Fruit fly (Drosophila melanogaster): Measurements from ENCODE around the gene CG5167.

Gene CG5167

dm6 chr3R:12402935-12403334, 3.4 kb upstream of the CG5167 start (continued):
- TF ChIP-seq Bdp1 (GFP tag; optimal IDR thresholded peaks at IDR 0.05): peak; percentile 86
- TF ChIP-seq CG6683 (GFP tag; optimal IDR thresholded peaks at IDR 0.05): peak; percentile 98
- peak; percentile 95 for TF ChIP-seq chn (GFP tag; optimal IDR thresholded peaks at IDR 0.05)
- peak; percentile 94 for TF ChIP-seq ase (GFP tag; IDR thresholded peaks at IDR 0.05)
- peak; percentile 96 for TF ChIP-seq CG1529 (GFP tag; optimal IDR thresholded peaks at IDR 0.05)
- peak; percentile 94 for TF ChIP-seq maf-S (GFP tag; optimal IDR thresholded peaks at IDR 0.05)
- TF ChIP-seq sug (tag; optimal IDR thresholded peaks at IDR 0.05): peak; percentile 97
- TF ChIP-seq Lpt (GFP tag; optimal IDR thresholded peaks at IDR 0.05): no peak
- no peak for TF ChIP-seq CG14860 (GFP tag; IDR thresholded peaks at IDR 0.05; ENCODE audit: partially characterized antibody)
- peak; percentile 97 for TF ChIP-seq CG7372 (GFP tag; IDR thresholded peaks at IDR 0.05)
- TF ChIP-seq da (GFP tag; optimal IDR thresholded peaks at IDR 0.05): peak; percentile 85
- TF ChIP-seq CG1233 (GFP tag; optimal IDR thresholded peaks at IDR 0.05): peak; percentile 98
- TF ChIP-seq unc-4 (GFP tag; IDR thresholded peaks at IDR 0.05; ENCODE audit: partially characterized antibody): no peak
- peak; percentile 96 for TF ChIP-seq odd (GFP tag; optimal IDR thresholded peaks at IDR 0.05)
- TF ChIP-seq lbe (GFP tag; optimal IDR thresholded peaks at IDR 0.05): peak; percentile 97
- TF ChIP-seq GATAe (GFP tag; conservative IDR thresholded peaks at IDR 0.05): peak; percentile 72; the same call in 1 of the 2 replicates
- TF ChIP-seq CG7963 (GFP tag; IDR thresholded peaks at IDR 0.05; ENCODE audit: partially characterized antibody): no peak
- TF ChIP-seq CG2116 (GFP tag; optimal IDR thresholded peaks at IDR 0.05): peak; percentile 91
- peak; percentile 81 for TF ChIP-seq CG10321 (GFP tag; IDR thresholded peaks at IDR 0.05)
- TF ChIP-seq ci (GFP tag; IDR thresholded peaks at IDR 0.05): peak; percentile 99
- TF ChIP-seq peb (GFP tag; IDR thresholded peaks at IDR 0.05): peak; percentile 92
- peak; percentile 91 for TF ChIP-seq CG9609 (GFP tag; optimal IDR thresholded peaks at IDR 0.05)
- TF ChIP-seq bsh (GFP tag; optimal IDR thresholded peaks at IDR 0.05): peak; percentile 79 to 99
- peak; percentile 85 for TF ChIP-seq gt (GFP tag; IDR thresholded peaks at IDR 0.05)
- TF ChIP-seq MTF-1 (GFP tag; optimal IDR thresholded peaks at IDR 0.05; ENCODE audit: borderline replicate concordance): peak; percentile 99
- peak; percentile 89 for TF ChIP-seq cas (GFP tag; IDR thresholded peaks at IDR 0.05)
- peak; percentile 86 for TF ChIP-seq Neu2 (GFP tag; optimal IDR thresholded peaks at IDR 0.05; ENCODE audit: borderline replicate concordance)
- TF ChIP-seq cwo (GFP tag; optimal IDR thresholded peaks at IDR 0.05): peak; percentile 94
- peak; percentile 54 for TF ChIP-seq Poxn (GFP tag; IDR thresholded peaks at IDR 0.05)
- TF ChIP-seq kni (GFP tag; optimal IDR thresholded peaks at IDR 0.05): peak; percentile 99
- peak; percentile 88 for TF ChIP-seq CG8089 (GFP tag; optimal IDR thresholded peaks at IDR 0.05)
- peak; percentile 100 for TF ChIP-seq CG4820 (GFP tag; optimal IDR thresholded peaks at IDR 0.05)
- TF ChIP-seq pros (GFP tag; optimal IDR thresholded peaks at IDR 0.05): peak; percentile 87
- TF ChIP-seq klu (GFP tag; IDR thresholded peaks at IDR 0.05): peak; percentile 86
- TF ChIP-seq Kr (GFP tag; optimal IDR thresholded peaks at IDR 0.05): peak; percentile 36
- peak; percentile 99 for TF ChIP-seq CG17829 (tag; optimal IDR thresholded peaks at IDR 0.05)
- TF ChIP-seq CG13296 (GFP tag; optimal IDR thresholded peaks at IDR 0.05): peak; percentile 99
- TF ChIP-seq al (GFP tag; IDR thresholded peaks at IDR 0.05): peak; percentile 87
- peak; percentile 77 for TF ChIP-seq Adf1 (GFP tag; IDR thresholded peaks at IDR 0.05)
- TF ChIP-seq cato (GFP tag; optimal IDR thresholded peaks at IDR 0.05; ENCODE audit: borderline replicate concordance): peak; percentile 94
- peak in 1 of 2 experiments; percentile 89 for TF ChIP-seq Hr78 (GFP tag; optimal IDR thresholded peaks at IDR 0.05)
- no peak for TF ChIP-seq sc (optimal IDR thresholded peaks at IDR 0.05)
- TF ChIP-seq sc (GFP tag; optimal IDR thresholded peaks at IDR 0.05): peak; percentile 94
- peak; percentile 98 for TF ChIP-seq CG9727 (GFP tag; optimal IDR thresholded peaks at IDR 0.05)
- TF ChIP-seq phol (tag; optimal IDR thresholded peaks at IDR 0.05): peak; percentile 99
- peak; percentile 86 for TF ChIP-seq pb (GFP tag; optimal IDR thresholded peaks at IDR 0.05)
- TF ChIP-seq CG1602 (GFP tag; optimal IDR thresholded peaks at IDR 0.05): peak; percentile 96
- TF ChIP-seq gfzf (GFP tag; optimal IDR thresholded peaks at IDR 0.05): peak; percentile 23
- TF ChIP-seq Blimp-1 (GFP tag; optimal IDR thresholded peaks at IDR 0.05): peak; percentile 97
- TF ChIP-seq sens (GFP tag): peak; percentile 99
- peak; percentile 93 for TF ChIP-seq wdn (GFP tag; IDR thresholded peaks at IDR 0.05)

All from whole organism, embryonic.